Fruit fly (Drosophila melanogaster) whole organism, embryonic: Measurements from ENCODE around the gene COX7AL.

Experiments
- CG6254 ChIP-seq: fragments of 200-800 bp; sonication (Bioruptor generic); optimal IDR thresholded peaks from 3 replicates; lab custom pipeline; 2017; ENCODE audit warnings: mild to moderate bottlenecking, missing biosample characterization, missing genetic modification reagents, missing genetic modification characterization
- Rfx ChIP-seq: fragments of 200-800 bp; sonication (Bioruptor generic); IDR thresholded peaks from 2 replicates; pipeline ENCODE4 v1.3.6; 2022; ENCODE audit warnings: missing biosample characterization, missing genetic modification characterization

DNA sequence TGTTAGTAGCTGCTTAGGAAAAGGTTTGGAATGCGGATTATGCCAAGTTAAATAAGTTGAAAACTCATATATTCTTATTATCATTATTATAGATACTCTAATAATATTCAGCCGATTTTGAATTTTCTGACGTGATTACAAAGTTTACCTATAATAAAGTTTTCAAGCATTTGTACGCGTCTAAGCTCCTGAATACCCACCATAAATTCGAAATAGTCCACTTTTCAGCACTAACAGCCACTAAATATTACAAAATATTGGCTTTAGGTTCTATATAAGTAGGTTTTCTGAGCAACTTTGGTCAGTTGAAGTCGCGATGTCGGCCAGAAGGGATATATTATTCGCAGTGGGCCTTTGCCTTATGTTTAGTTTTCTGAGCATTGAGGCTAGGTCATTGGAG, 19.5 kb upstream of the COX7AL start, which contains the start of gene CG7443:
- no peak for TF ChIP-seq Rfx
- TF ChIP-seq CG6254 (GFP tag; lab: Kevin White, UChicago): no peak
